Worm (Caenorhabditis elegans): ENCODE results near the gene ceh-30.

DNA sequence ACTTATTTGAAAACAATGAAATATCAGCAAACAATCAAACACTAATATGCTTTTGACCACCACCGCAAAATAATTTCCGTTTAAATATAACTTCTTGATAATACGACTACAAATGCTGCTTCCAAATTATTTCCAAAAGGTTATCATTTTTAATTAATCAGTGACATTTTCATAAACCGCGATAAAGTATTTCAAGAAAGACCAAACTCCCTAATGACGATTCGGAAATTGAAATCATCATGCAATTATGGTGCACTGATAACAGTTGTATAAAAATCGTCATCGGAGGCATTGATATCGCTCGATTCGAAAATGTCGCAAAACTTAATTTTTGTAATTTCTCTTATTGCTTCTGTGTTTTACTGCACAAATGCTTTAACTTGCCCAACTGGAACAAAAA, 31.9 kb upstream of the ceh-30 start, which contains the start of gene clec-265:
- TF ChIP-seq tab-1 (GFP tag; IDR thresholded peaks at IDR 0.05) (no peak), cog-1 (tag; optimal IDR thresholded peaks at IDR 0.05) (no peak), med-1 (GFP tag; optimal IDR thresholded peaks at IDR 0.05; ENCODE audit: insufficient read depth) (no peak), ztf-29 (GFP tag; IDR thresholded peaks at IDR 0.05) (no peak), flt-1 (GFP tag; IDR thresholded peaks at IDR 0.05) (no peak)

Measured in whole organism, midembryonic.